Fruit fly (Drosophila melanogaster) whole organism, embryonic: ENCODE data around the gene DopEcR.

Source experiments
- ATbp ChIP-seq: fragments of 200-800 bp; sonication (Bioruptor generic); optimal IDR thresholded peaks from 2 replicates; lab custom pipeline; 2017; ENCODE audit warnings: missing biosample characterization, mild to moderate bottlenecking, missing genetic modification characterization, missing genetic modification reagents
- Aef1 ChIP-seq: fragments of 200-800 bp; sonication (Bioruptor generic); IDR thresholded peaks from 3 replicates; pipeline ENCODE4 v1.3.6; 2022; ENCODE audit warnings: missing biosample characterization, missing genetic modification characterization
- Bgb ChIP-seq: fragments of 200-800 bp; sonication (Bioruptor generic); IDR thresholded peaks from 2 replicates; pipeline ENCODE4 v1.3.6; 2022; ENCODE audit warnings: missing biosample characterization, missing genetic modification characterization; ENCODE audit not compliant: partially characterized antibody
- Blimp-1 ChIP-seq: fragments of 200-800 bp; sonication (Bioruptor generic); optimal IDR thresholded peaks from 3 replicates; lab custom pipeline; 2018; ENCODE audit warnings: missing biosample characterization, missing genetic modification characterization, mild to moderate bottlenecking, moderate library complexity, missing genetic modification reagents
- CG13894 ChIP-seq: fragments of 200-800 bp; sonication (Bioruptor generic); optimal IDR thresholded peaks from 3 replicates; lab custom pipeline; 2018; ENCODE audit warnings: missing biosample characterization, mild to moderate bottlenecking, missing genetic modification characterization, moderate library complexity
- CG14860 ChIP-seq: fragments of 200-800 bp; sonication (Bioruptor generic); IDR thresholded peaks from 3 replicates; pipeline ENCODE4 v1.3.6; 2022; ENCODE audit warnings: missing biosample characterization, missing genetic modification characterization; ENCODE audit not compliant: partially characterized antibody
- CG15269 ChIP-seq: fragments of 200-800 bp; sonication (Bioruptor generic); optimal IDR thresholded peaks from 2 replicates; lab custom pipeline; 2018; ENCODE audit warnings: missing biosample characterization, mild to moderate bottlenecking, missing genetic modification characterization, moderate library complexity
- CG15601 ChIP-seq: fragments of 200-800 bp; sonication (Bioruptor generic); optimal IDR thresholded peaks from 3 replicates; lab custom pipeline; 2019; ENCODE audit warnings: missing biosample characterization, mild to moderate bottlenecking, missing genetic modification characterization, moderate library complexity
- CG1603 ChIP-seq: fragments of 200-800 bp; sonication (Bioruptor generic); optimal IDR thresholded peaks from 2 replicates; lab custom pipeline; 2019; ENCODE audit warnings: missing biosample characterization, mild to moderate bottlenecking, missing genetic modification characterization, moderate library complexity
- CG16779 ChIP-seq: fragments of 200-800 bp; sonication (Bioruptor generic); IDR thresholded peaks from 2 replicates; pipeline ENCODE4 v1.3.6; 2022; ENCODE audit warnings: missing biosample characterization, missing genetic modification characterization
- CG17829 ChIP-seq: fragments of 200-800 bp; optimal IDR thresholded peaks from 2 replicates; lab custom pipeline; 2019; ENCODE audit warnings: missing biosample characterization, mild to moderate bottlenecking, missing genetic modification characterization, moderate library complexity
- CG2199 ChIP-seq: fragments of 200-800 bp; sonication (Bioruptor generic); IDR thresholded peaks from 3 replicates; pipeline ENCODE4 v1.3.6; 2022; ENCODE audit warnings: missing biosample characterization, missing genetic modification characterization
- CG32767 ChIP-seq: fragments of 200-800 bp; sonication (Bioruptor generic); IDR thresholded peaks from 2 replicates; pipeline ENCODE4 v1.3.6; 2022; ENCODE audit warnings: missing biosample characterization, missing genetic modification characterization
- CG3281 ChIP-seq: fragments of 200-800 bp; sonication (Bioruptor generic); optimal IDR thresholded peaks from 3 replicates; lab custom pipeline; 2017; ENCODE audit warnings: missing biosample characterization, mild to moderate bottlenecking, missing genetic modification characterization
- CG3407 ChIP-seq: fragments of 200-800 bp; sonication (Bioruptor generic); optimal IDR thresholded peaks from 2 replicates; lab custom pipeline; 2018; ENCODE audit warnings: missing biosample characterization, mild to moderate bottlenecking, missing genetic modification characterization
- CG34224 ChIP-seq: fragments of 200-800 bp; sonication (Bioruptor generic); IDR thresholded peaks from 3 replicates; pipeline ENCODE4 v1.3.6; 2022; ENCODE audit warnings: missing biosample characterization, missing genetic modification characterization; ENCODE audit not compliant: partially characterized antibody
- CG4360 ChIP-seq: fragments of 200-800 bp; sonication (Bioruptor generic); IDR thresholded peaks from 2 replicates; pipeline ENCODE4 v1.3.6; 2022; ENCODE audit warnings: missing biosample characterization, missing genetic modification characterization
- CG4707 ChIP-seq: fragments of 200-800 bp; sonication (Bioruptor generic); optimal IDR thresholded peaks from 2 replicates; lab custom pipeline; 2018; ENCODE audit warnings: missing biosample characterization, mild to moderate bottlenecking, missing genetic modification characterization, moderate library complexity
- CG6791 ChIP-seq: fragments of 200-800 bp; sonication (Bioruptor generic); IDR thresholded peaks from 3 replicates; pipeline ENCODE4 v1.3.6; 2022; ENCODE audit warnings: missing biosample characterization, missing genetic modification characterization; ENCODE audit not compliant: partially characterized antibody
- CG7745 ChIP-seq: fragments of 200-800 bp; sonication (Bioruptor generic); optimal IDR thresholded peaks from 2 replicates; lab custom pipeline; 2018; ENCODE audit warnings: missing biosample characterization, mild to moderate bottlenecking, missing genetic modification characterization, moderate library complexity
- CG8388 ChIP-seq: fragments of 200-800 bp; sonication (Bioruptor generic); optimal IDR thresholded peaks from 2 replicates; lab custom pipeline; 2019; ENCODE audit warnings: missing biosample characterization, mild to moderate bottlenecking, missing genetic modification characterization, moderate library complexity
- D19A ChIP-seq: fragments of 200-800 bp; optimal IDR thresholded peaks from 3 replicates; lab custom pipeline; 2019; ENCODE audit warnings: missing biosample characterization, mild to moderate bottlenecking, missing genetic modification characterization, moderate library complexity
- HLH4C ChIP-seq: fragments of 200-800 bp; sonication (Bioruptor generic); IDR thresholded peaks from 3 replicates; pipeline ENCODE4 v1.3.6; 2022; ENCODE audit warnings: missing biosample characterization, missing genetic modification characterization; ENCODE audit not compliant: partially characterized antibody
- Hr39 ChIP-seq: fragments of >200 bp; optimal IDR thresholded peaks from 2 replicates; lab custom pipeline; 2017
- Med ChIP-seq: fragments of 200-800 bp; sonication (Bioruptor generic); peaks from one replicate; lab custom pipeline; 2016; ENCODE audit warnings: missing biosample characterization, missing genetic modification characterization, mild to moderate bottlenecking, inconsistent platforms, moderate library complexity
- Six4 ChIP-seq: fragments of 200-800 bp; sonication (Bioruptor generic); optimal IDR thresholded peaks from 2 replicates; lab custom pipeline; 2016; ENCODE audit warnings: missing biosample characterization, missing genetic modification characterization
- ara ChIP-seq: fragments of 200-800 bp; sonication (Bioruptor generic); IDR thresholded peaks from 2 replicates; pipeline ENCODE4 v1.3.6; 2022; ENCODE audit warnings: missing biosample characterization, missing genetic modification characterization
- ase ChIP-seq: fragments of 200-800 bp; sonication (Bioruptor generic); IDR thresholded peaks from 3 replicates; pipeline ENCODE4 v1.3.6; 2022; ENCODE audit warnings: missing biosample characterization, missing genetic modification characterization
- bsh ChIP-seq, 2 experiments: fragments of 200-800 bp; sonication (Bioruptor generic); optimal IDR thresholded peaks; 2 replicates each; lab custom pipeline; 2017 to 2018; ENCODE audit warnings: mild to moderate bottlenecking in 2 of 2, missing biosample characterization in 2 of 2, missing genetic modification characterization in 2 of 2, moderate library complexity in 1 of 2
- cg ChIP-seq: fragments of 200-800 bp; sonication (Bioruptor generic); optimal IDR thresholded peaks from 3 replicates; lab custom pipeline; 2019; ENCODE audit warnings: missing biosample characterization, mild to moderate bottlenecking, missing genetic modification characterization, moderate library complexity
- crol ChIP-seq: fragments of 200-800 bp; sonication (Bioruptor generic); IDR thresholded peaks from 2 replicates; pipeline ENCODE4 v1.3.6; 2022; ENCODE audit warnings: missing biosample characterization, missing genetic modification characterization
- fd64A ChIP-seq: fragments of 200-800 bp; sonication (Bioruptor generic); optimal IDR thresholded peaks from 3 replicates; lab custom pipeline; 2018; ENCODE audit warnings: missing biosample characterization, mild to moderate bottlenecking, missing genetic modification characterization
- gfzf ChIP-seq: fragments of 200-800 bp; sonication (Bioruptor generic); optimal IDR thresholded peaks from 2 replicates; lab custom pipeline; 2016; ENCODE audit warnings: missing biosample characterization, mild to moderate bottlenecking, missing genetic modification characterization, moderate library complexity
- hkb ChIP-seq, 2 experiments: fragments of 200-800 bp in 1 of 2; fragments of >200 bp in 1 of 2; sonication (Bioruptor generic) in 1 of 2; IDR thresholded peaks in 1 of 2; optimal IDR thresholded peaks in 1 of 2; 2 replicates each; pipeline versions ENCODE4 v1.3.6 to Lab custom; 2017 to 2022; ENCODE audit warnings: missing biosample characterization in 1 of 2, missing genetic modification characterization in 1 of 2
- kay ChIP-seq: fragments of 200-800 bp; sonication (Bioruptor generic); optimal IDR thresholded peaks from 2 replicates; lab custom pipeline; 2016; ENCODE audit warnings: missing biosample characterization, missing genetic modification characterization
- nerfin-1 ChIP-seq: fragments of 200-800 bp; sonication (Bioruptor generic); optimal IDR thresholded peaks from 3 replicates; lab custom pipeline; 2019; ENCODE audit warnings: missing biosample characterization, mild to moderate bottlenecking, missing genetic modification characterization, moderate library complexity
- oc ChIP-seq: fragments of 200-800 bp; sonication (Bioruptor generic); optimal IDR thresholded peaks from 2 replicates; lab custom pipeline; 2018; ENCODE audit warnings: missing biosample characterization, mild to moderate bottlenecking, missing genetic modification characterization, moderate library complexity
- pb ChIP-seq: fragments of 200-800 bp; sonication (Bioruptor generic); optimal IDR thresholded peaks from 3 replicates; lab custom pipeline; 2016; ENCODE audit warnings: missing biosample characterization, missing genetic modification characterization
- pita ChIP-seq: fragments of 200-800 bp; sonication (Bioruptor generic); optimal IDR thresholded peaks from 2 replicates; lab custom pipeline; 2017; ENCODE audit warnings: missing biosample characterization, mild to moderate bottlenecking, missing genetic modification characterization
- ro ChIP-seq: fragments of 200-800 bp; sonication (Bioruptor generic); IDR thresholded peaks from 2 replicates; pipeline ENCODE4 v1.3.6; 2022; ENCODE audit warnings: missing biosample characterization, missing genetic modification characterization
- sd ChIP-seq: fragments of 200-800 bp; sonication (Bioruptor generic); optimal IDR thresholded peaks from 3 replicates; lab custom pipeline; 2018; ENCODE audit warnings: missing biosample characterization, mild to moderate bottlenecking, missing genetic modification characterization, moderate library complexity
- sens ChIP-seq: fragments of 200-800 bp; sonication (Bioruptor generic); peaks from one replicate; lab custom pipeline; 2016; ENCODE audit warnings: missing biosample characterization, missing genetic modification characterization
- seq ChIP-seq: fragments of 200-800 bp; sonication (Bioruptor generic); IDR thresholded peaks from 2 replicates; pipeline ENCODE4 v1.3.6; 2022; ENCODE audit warnings: missing biosample characterization, missing genetic modification characterization
- sr ChIP-seq: fragments of 200-800 bp; sonication (Bioruptor generic); IDR thresholded peaks from 3 replicates; pipeline ENCODE4 v1.3.6; 2022; ENCODE audit warnings: missing biosample characterization, missing genetic modification characterization
- stc ChIP-seq: fragments of 200-800 bp; sonication (Bioruptor generic); IDR thresholded peaks from 2 replicates; pipeline ENCODE4 v1.3.6; 2022; ENCODE audit warnings: missing biosample characterization, missing genetic modification characterization
- tap ChIP-seq: fragments of 200-800 bp; optimal IDR thresholded peaks from 3 replicates; lab custom pipeline; 2019; ENCODE audit warnings: missing biosample characterization, mild to moderate bottlenecking, missing genetic modification characterization, moderate library complexity
- z ChIP-seq: fragments of 200-800 bp; sonication (Bioruptor generic); IDR thresholded peaks from 3 replicates; pipeline ENCODE4 v1.3.6; 2022; ENCODE audit warnings: missing biosample characterization, missing genetic modification characterization
- zfh1 ChIP-seq: fragments of 200-800 bp; sonication (Bioruptor generic); IDR thresholded peaks from 3 replicates; pipeline ENCODE4 v1.3.6; 2022; ENCODE audit warnings: missing biosample characterization, missing genetic modification characterization

DopEcR gene

dm6 chr3L:4359688-4360375 is 20.4 kb downstream of the DopEcR start:
- no peak for TF ChIP-seq Six4
- TF ChIP-seq seq (GFP tag; lab: Robert Waterston, UW) = peak; percentile 56; the same call in 1 of the 2 replicates
- TF ChIP-seq cg (GFP tag; lab: Kevin White, UChicago) = peak; percentile 63
- TF ChIP-seq HLH4C = no peak
- TF ChIP-seq CG17829 (tag; lab: Kevin White, UChicago) = no peak
- TF ChIP-seq CG7745 = no peak
- peak; percentile 1 for TF ChIP-seq nerfin-1 (tag; lab: Kevin White, UChicago)
- no peak for TF ChIP-seq CG32767 (GFP tag; lab: Robert Waterston, UW)
- TF ChIP-seq Aef1 (GFP tag; lab: Robert Waterston, UW) = no peak
- TF ChIP-seq ara (GFP tag; lab: Robert Waterston, UW) = no peak
- TF ChIP-seq CG15601 (tag; lab: Kevin White, UChicago) = no peak
- peak; percentile 16 for TF ChIP-seq sens (GFP tag; lab: Kevin White, UChicago)
- TF ChIP-seq tap (tag; lab: Kevin White, UChicago) = no peak
- 0 out of 2 replicates have a peak, but pooled peaks have one; percentile 28 for TF ChIP-seq CG4360 (GFP tag; lab: Robert Waterston, UW)
- no peak for TF ChIP-seq CG16779
- TF ChIP-seq sd (tag; lab: Kevin White, UChicago) = peak; percentile 65
- 0 out of 3 replicates have a peak, but pooled peaks have one; percentile 15 for TF ChIP-seq sr
- TF ChIP-seq pb = no peak
- peak; percentile 90 for TF ChIP-seq Hr39
- 0 out of 3 replicates have a peak, but pooled peaks have one; percentile 18 for TF ChIP-seq CG34224 (GFP tag; lab: Robert Waterston, UW)
- peak; percentile 99 for TF ChIP-seq CG13894 (tag; lab: Kevin White, UChicago)
- no peak for TF ChIP-seq CG1603 (tag; lab: Kevin White, UChicago)
- no peak for TF ChIP-seq kay (GFP tag; lab: Kevin White, UChicago)
- no peak for TF ChIP-seq ase
- TF ChIP-seq ro (GFP tag; lab: Robert Waterston, UW) = no peak
- no peak for TF ChIP-seq zfh1 (GFP tag; lab: Robert Waterston, UW)
- no peak for TF ChIP-seq oc (tag; lab: Kevin White, UChicago)
- TF ChIP-seq, all 482 proteins: peak for 10

dm6 chr3L:4357705-4358131 is 22.5 kb downstream of the DopEcR start:
- TF ChIP-seq CG14860 (no peak), ATbp (GFP tag; lab: Kevin White, UChicago) (peak; percentile 58), gfzf (GFP tag; lab: Kevin White, UChicago) (no peak), CG15269 (tag; lab: Kevin White, UChicago) (no peak), CG4707 (GFP tag; lab: Kevin White, UChicago) (peak; percentile 45), CG3281 (no peak), sens (GFP tag; lab: Kevin White, UChicago) (peak; percentile 74), Bgb (no peak), D19A (tag; lab: Kevin White, UChicago) (no peak), Blimp-1 (GFP tag; lab: Kevin White, UChicago) (peak; percentile 31), pita (GFP tag; lab: Kevin White, UChicago) (no peak), CG8388 (GFP tag; lab: Kevin White, UChicago) (peak; percentile 66), hkb (optimal IDR thresholded peaks at IDR 0.05; lab: Kevin White, UChicago) (no peak), hkb (GFP tag; IDR thresholded peaks at IDR 0.05; lab: Robert Waterston, UW) (peak; percentile 27; the same call in 1 of the 2 replicates), bsh (GFP tag; optimal IDR thresholded peaks at IDR 0.05; lab: Kevin White, UChicago) (peak in 1 of 2 experiments; percentile 14), CG2199 (GFP tag; lab: Robert Waterston, UW) (peak; percentile 26; the same call in 1 of the 3 replicates), CG3407 (peak; percentile 14), fd64A (GFP tag; lab: Kevin White, UChicago) (peak; percentile 17), CG6791 (GFP tag; lab: Robert Waterston, UW) (no peak), crol (GFP tag; lab: Robert Waterston, UW) (no peak), CG13894 (tag; lab: Kevin White, UChicago) (no peak), z (peak; percentile 78; the same call in 2 of the 3 replicates), stc (GFP tag; lab: Robert Waterston, UW) (peak; percentile 21; the same call in 1 of the 2 replicates), ara (GFP tag; lab: Robert Waterston, UW) (peak; percentile 41; the same call in 1 of the 2 replicates), Med (peak; percentile 71)
